Fruit fly (Drosophila melanogaster) whole organism, embryonic: Measurements from ENCODE around the gene Aatf.

ENCODE experiments used
- B-H1 ChIP-seq: fragments of 200-800 bp; sonication (Bioruptor generic); IDR thresholded peaks from 3 replicates; pipeline ENCODE4 v1.3.6; 2022; ENCODE audit warnings: missing biosample characterization, missing genetic modification characterization
- CG10147 ChIP-seq: fragments of 200-800 bp; sonication (Bioruptor generic); optimal IDR thresholded peaks from 2 replicates; lab custom pipeline; 2019; ENCODE audit warnings: missing biosample characterization, mild to moderate bottlenecking, missing genetic modification characterization, moderate library complexity
- CG12744 ChIP-seq: fragments of 200-800 bp; sonication (Bioruptor generic); optimal IDR thresholded peaks from 2 replicates; lab custom pipeline; 2016; ENCODE audit warnings: missing biosample characterization, missing genetic modification characterization
- CG14860 ChIP-seq: fragments of 200-800 bp; sonication (Bioruptor generic); IDR thresholded peaks from 3 replicates; pipeline ENCODE4 v1.3.6; 2022; ENCODE audit warnings: missing biosample characterization, missing genetic modification characterization; ENCODE audit not compliant: partially characterized antibody
- CG15514 ChIP-seq: fragments of 200-800 bp; sonication (Bioruptor generic); optimal IDR thresholded peaks from 3 replicates; lab custom pipeline; 2017; ENCODE audit warnings: missing biosample characterization, missing genetic modification characterization, mild to moderate bottlenecking, moderate library complexity, missing genetic modification reagents
- CG17328 ChIP-seq: fragments of 200-800 bp; sonication (Bioruptor generic); IDR thresholded peaks from 2 replicates; pipeline ENCODE4 v1.3.6; 2022; ENCODE audit warnings: missing biosample characterization, missing genetic modification characterization
- CG17612 ChIP-seq: fragments of 200-800 bp; sonication (Bioruptor generic); IDR thresholded peaks from 2 replicates; pipeline ENCODE4 v1.3.6; 2022; ENCODE audit warnings: missing biosample characterization, missing genetic modification characterization
- CG17802 ChIP-seq: fragments of 200-800 bp; sonication (Bioruptor generic); optimal IDR thresholded peaks from 2 replicates; lab custom pipeline; 2018; ENCODE audit warnings: missing biosample characterization, mild to moderate bottlenecking, missing genetic modification characterization, moderate library complexity
- CG34376 ChIP-seq: fragments of 200-800 bp; sonication (Bioruptor generic); optimal IDR thresholded peaks from 2 replicates; lab custom pipeline; 2018; ENCODE audit warnings: missing biosample characterization, mild to moderate bottlenecking, missing genetic modification characterization
- CG6791 ChIP-seq: fragments of 200-800 bp; sonication (Bioruptor generic); IDR thresholded peaks from 3 replicates; pipeline ENCODE4 v1.3.6; 2022; ENCODE audit warnings: missing biosample characterization, missing genetic modification characterization; ENCODE audit not compliant: partially characterized antibody
- CG7963 ChIP-seq: fragments of 200-800 bp; sonication (Bioruptor generic); IDR thresholded peaks from 3 replicates; pipeline ENCODE4 v1.3.6; 2022; ENCODE audit warnings: missing biosample characterization, missing genetic modification characterization; ENCODE audit not compliant: partially characterized antibody
- CG8290 ChIP-seq, 3 experiments: fragments of 200-800 bp; sonication (Bioruptor generic); optimal IDR thresholded peaks; 2 replicates each; lab custom pipeline; 2016 to 2019; ENCODE audit warnings: missing biosample characterization in 3 of 3, missing genetic modification characterization in 3 of 3, mild to moderate bottlenecking in 2 of 3, moderate library complexity in 1 of 3
- CTCF ChIP-seq: fragments of 200-800 bp; sonication (Bioruptor generic); optimal IDR thresholded peaks from 2 replicates; lab custom pipeline; 2017; ENCODE audit warnings: missing biosample characterization, mild to moderate bottlenecking, missing genetic modification characterization, moderate library complexity
- Ets65A ChIP-seq: fragments of 200-800 bp; sonication (Bioruptor generic); peaks from one replicate; lab custom pipeline; 2016; ENCODE audit warnings: missing biosample characterization, missing genetic modification characterization
- Fer2 ChIP-seq: fragments of 200-800 bp; sonication (Bioruptor generic); optimal IDR thresholded peaks from 2 replicates; lab custom pipeline; 2018; ENCODE audit warnings: missing biosample characterization, mild to moderate bottlenecking, missing genetic modification characterization, moderate library complexity
- GATAe ChIP-seq: fragments of 200-800 bp; sonication (Bioruptor generic); conservative IDR thresholded peaks from 2 replicates; pipeline ENCODE4 v1.3.6; 2022; ENCODE audit warnings: missing biosample characterization, missing genetic modification characterization
- Med ChIP-seq: fragments of 200-800 bp; sonication (Bioruptor generic); peaks from one replicate; lab custom pipeline; 2016; ENCODE audit warnings: missing biosample characterization, missing genetic modification characterization, mild to moderate bottlenecking, inconsistent platforms, moderate library complexity
- Myb ChIP-seq: fragments of 200-800 bp; sonication (Bioruptor generic); optimal IDR thresholded peaks from 2 replicates; lab custom pipeline; 2016; ENCODE audit warnings: missing biosample characterization, missing genetic modification characterization
- ab ChIP-seq: fragments of 200-800 bp; sonication (Bioruptor generic); optimal IDR thresholded peaks from 2 replicates; lab custom pipeline; 2016; ENCODE audit warnings: missing biosample characterization, missing genetic modification characterization
- ap ChIP-seq: fragments of 200-800 bp; sonication (Bioruptor generic); IDR thresholded peaks from 2 replicates; pipeline ENCODE4 v1.3.6; 2022; ENCODE audit warnings: missing biosample characterization, missing genetic modification characterization
- ci ChIP-seq: fragments of 200-800 bp; sonication (Bioruptor generic); IDR thresholded peaks from 3 replicates; pipeline ENCODE4 v1.3.6; 2022; ENCODE audit warnings: missing biosample characterization, missing genetic modification characterization
- ftz-f1 ChIP-seq: fragments of 200-800 bp; sonication (Bioruptor generic); optimal IDR thresholded peaks from 2 replicates; lab custom pipeline; 2016; ENCODE audit warnings: missing biosample characterization, missing genetic modification characterization
- fu2 ChIP-seq: fragments of 200-800 bp; sonication (Bioruptor generic); optimal IDR thresholded peaks from 2 replicates; lab custom pipeline; 2016; ENCODE audit warnings: missing biosample characterization, missing genetic modification characterization
- gsb-n ChIP-seq: fragments of 200-800 bp; sonication (Bioruptor generic); optimal IDR thresholded peaks from 3 replicates; lab custom pipeline; 2018; ENCODE audit warnings: missing biosample characterization, mild to moderate bottlenecking, missing genetic modification characterization
- her ChIP-seq: fragments of 200-800 bp; sonication (Bioruptor generic); optimal IDR thresholded peaks from 2 replicates; lab custom pipeline; 2016; ENCODE audit warnings: missing biosample characterization, missing genetic modification characterization
- hth ChIP-seq: fragments of >200 bp; optimal IDR thresholded peaks from 2 replicates; lab custom pipeline; 2017; ENCODE audit warnings: inconsistent platforms
- ind ChIP-seq: fragments of 200-800 bp; sonication (Bioruptor generic); optimal IDR thresholded peaks from 3 replicates; lab custom pipeline; 2016; ENCODE audit warnings: missing biosample characterization, missing genetic modification characterization
- mld ChIP-seq: fragments of 200-800 bp; sonication (Bioruptor generic); IDR thresholded peaks from 3 replicates; pipeline ENCODE4 v1.3.6; 2022; ENCODE audit warnings: missing biosample characterization, missing genetic modification characterization; ENCODE audit not compliant: partially characterized antibody
- row ChIP-seq: fragments of 200-800 bp; sonication (Bioruptor generic); IDR thresholded peaks from 3 replicates; pipeline ENCODE4 v1.3.6; 2022; ENCODE audit warnings: missing biosample characterization, missing genetic modification characterization
- sob ChIP-seq: fragments of 200-800 bp; sonication (Bioruptor generic); IDR thresholded peaks from 2 replicates; pipeline ENCODE4 v1.3.6; 2022; ENCODE audit warnings: missing biosample characterization, missing genetic modification characterization
- stc ChIP-seq: fragments of 200-800 bp; sonication (Bioruptor generic); IDR thresholded peaks from 2 replicates; pipeline ENCODE4 v1.3.6; 2022; ENCODE audit warnings: missing biosample characterization, missing genetic modification characterization
- tin ChIP-seq: fragments of 200-800 bp; sonication (Bioruptor generic); optimal IDR thresholded peaks from 3 replicates; lab custom pipeline; 2016; ENCODE audit warnings: missing biosample characterization, missing genetic modification characterization
- vnd ChIP-seq: fragments of 200-800 bp; sonication (Bioruptor generic); IDR thresholded peaks from 3 replicates; pipeline ENCODE4 v1.3.6; 2022; ENCODE audit warnings: missing biosample characterization, missing genetic modification characterization; ENCODE audit not compliant: partially characterized antibody

Gene Aatf

DNA sequence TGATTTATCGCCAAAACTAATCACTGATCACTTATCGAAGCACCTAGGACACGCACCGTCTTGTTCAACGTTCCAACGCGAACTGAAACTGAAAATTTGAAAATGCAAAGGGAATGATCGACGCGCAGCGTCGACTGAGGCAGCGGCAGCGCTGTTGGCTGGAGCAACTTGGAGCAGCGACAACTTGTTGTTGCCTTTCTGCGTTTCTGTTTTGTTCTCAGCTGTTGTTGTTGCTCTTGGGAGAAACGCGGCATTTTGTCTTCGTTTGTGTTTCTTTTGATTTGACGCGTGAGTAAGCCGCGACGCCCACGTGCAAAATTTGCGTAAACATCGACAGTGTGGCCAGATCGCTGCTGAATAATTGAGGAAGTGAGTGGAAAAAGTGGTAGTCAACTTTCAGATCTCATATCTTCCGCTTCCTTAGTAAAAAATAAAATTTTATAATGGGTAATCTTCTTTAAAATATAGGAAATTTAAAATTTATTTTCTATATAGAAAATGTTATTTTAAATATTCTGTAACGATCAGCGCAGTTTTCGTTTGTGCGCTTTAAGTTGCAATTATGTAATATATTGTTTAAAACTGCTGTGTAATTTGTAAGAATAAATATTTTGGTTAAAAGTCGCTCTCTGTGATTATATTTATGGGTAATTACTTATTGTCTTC is 8.3 kb upstream of the Aatf start, which contains the start of gene Tsp (continued):
- TF ChIP-seq CG10147 (GFP tag; lab: Kevin White, UChicago) (no peak), CG15514 (peak; percentile 4), CG12744 (GFP tag; lab: Kevin White, UChicago) (no peak)
- TF ChIP-seq, all 482 proteins: peak for 66

DNA sequence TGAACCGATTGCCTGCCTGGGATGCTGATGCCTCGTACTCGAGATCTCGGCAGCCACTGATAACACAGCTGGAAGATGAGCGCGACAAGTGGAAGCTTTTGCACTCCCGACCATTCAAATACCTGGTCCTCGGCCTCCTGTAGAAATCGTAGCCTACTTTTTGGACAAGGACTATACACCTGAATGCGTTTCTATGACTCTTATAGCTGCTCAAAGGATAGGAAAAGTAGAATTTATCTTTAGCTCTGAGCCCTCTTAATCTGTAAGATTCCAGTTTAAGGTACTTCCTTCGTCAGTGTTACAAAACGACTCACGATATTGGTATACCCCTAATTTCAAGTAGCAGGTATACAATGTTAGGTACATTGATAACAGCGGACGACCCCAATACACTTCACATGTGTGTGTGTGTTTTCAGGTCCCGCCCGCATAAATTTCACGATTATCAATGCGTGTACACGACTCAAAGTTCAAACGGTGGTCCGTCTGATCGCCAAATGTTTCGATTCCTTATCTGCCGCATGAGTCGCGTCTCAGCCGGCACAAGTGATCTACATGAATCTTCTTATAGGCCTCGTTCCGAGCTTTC is 1.1 kb upstream of the Aatf start, which contains the start of gene AkhR:
TSS of gene AkhR (minus strand) at position 5 of the 589 bp plus-strand sequence.
- TF ChIP-seq CG34376 (peak; percentile 9), vnd (GFP tag; lab: Robert Waterston, UW) (no peak), GATAe (no peak), row (GFP tag; lab: Robert Waterston, UW) (peak; percentile 47), Med (GFP tag; lab: Kevin White, UChicago) (peak; percentile 47), Ets65A (GFP tag; lab: Kevin White, UChicago) (peak; percentile 70)

DNA sequence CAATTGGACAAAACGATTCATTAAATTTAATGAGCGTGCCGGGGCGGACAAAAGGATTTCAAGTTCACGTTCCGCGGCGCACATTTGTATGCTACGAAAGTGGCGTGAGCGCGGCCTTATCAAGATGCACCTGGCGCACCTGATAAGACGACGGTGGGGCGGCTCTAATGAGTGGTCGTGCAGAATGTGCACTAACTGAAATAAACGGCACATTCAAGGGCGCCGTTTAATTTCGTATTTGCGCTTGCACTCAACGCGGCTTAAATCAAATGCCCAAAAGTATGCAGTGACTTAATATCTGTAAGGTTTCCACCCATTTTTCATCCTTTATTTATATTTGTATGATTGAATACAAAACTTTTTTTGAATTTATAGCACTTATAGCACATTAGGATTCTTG is 504 bp upstream of the Aatf start:
- peak; percentile 6 for TF ChIP-seq CTCF (GFP tag; lab: Kevin White, UChicago)
- 0 out of 3 replicates have a peak, but pooled peaks have one; percentile 16 for TF ChIP-seq CG6791 (GFP tag; lab: Robert Waterston, UW)
- no peak for TF ChIP-seq CG7963 (GFP tag; lab: Robert Waterston, UW)
- no peak for TF ChIP-seq Fer2
- no peak for TF ChIP-seq her (GFP tag; lab: Kevin White, UChicago)
- TF ChIP-seq ab, result no peak
- TF ChIP-seq sob (GFP tag; lab: Robert Waterston, UW), result no peak
- TF ChIP-seq Myb, result no peak
- peak; percentile 29 for TF ChIP-seq CG17802 (tag; lab: Kevin White, UChicago)
- no peak for TF ChIP-seq CG8290 (GFP tag; optimal IDR thresholded peaks at IDR 0.05; lab: Kevin White, UChicago)
- TF ChIP-seq CG8290 (tag; optimal IDR thresholded peaks at IDR 0.05; lab: Kevin White, UChicago), result no peak
- peak; percentile 24 for TF ChIP-seq ftz-f1
- peak; percentile 64; the same call in 1 of the 2 replicates for TF ChIP-seq CG17612 (GFP tag; lab: Robert Waterston, UW)
- TF ChIP-seq ind, result no peak
- TF ChIP-seq ap (GFP tag; lab: Robert Waterston, UW), result no peak
- TF ChIP-seq tin (GFP tag; lab: Kevin White, UChicago), result no peak
- TF ChIP-seq mld (GFP tag; lab: Robert Waterston, UW), result 0 out of 3 replicates have a peak, but pooled peaks have one; percentile 22
- peak; percentile 31; the same call in 1 of the 3 replicates for TF ChIP-seq ci (GFP tag; lab: Robert Waterston, UW)
- TF ChIP-seq, all 482 proteins: peak for 7

DNA sequence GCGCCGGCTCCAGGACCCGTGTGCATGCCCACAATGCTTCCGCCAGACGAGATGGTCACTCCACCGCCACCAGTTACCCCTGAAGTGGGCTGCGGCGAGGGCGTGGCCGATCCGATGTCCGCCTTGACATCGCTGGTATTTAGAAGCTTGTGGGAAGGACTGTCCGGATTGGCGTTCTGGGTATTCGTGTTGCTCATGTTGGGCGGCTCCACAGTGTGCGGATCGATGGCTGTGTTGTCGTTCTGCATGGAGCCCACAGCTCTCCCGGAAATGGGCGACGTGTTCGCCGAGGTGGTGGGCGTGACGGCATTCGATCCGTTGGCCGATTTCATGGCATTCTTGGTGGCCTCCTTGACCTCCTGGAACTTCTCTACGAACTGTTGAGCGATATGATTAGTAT is 4.3 kb downstream of the Aatf start:
- TF ChIP-seq stc, result no peak
- peak; percentile 92 for TF ChIP-seq Ets65A (GFP tag; lab: Kevin White, UChicago)
- no peak for TF ChIP-seq B-H1 (GFP tag; lab: Robert Waterston, UW)
- TF ChIP-seq gsb-n, result no peak
- TF ChIP-seq fu2 (GFP tag; lab: Kevin White, UChicago), result no peak
- TF ChIP-seq CG15514, result no peak
- TF ChIP-seq ci (GFP tag; lab: Robert Waterston, UW), result 0 out of 3 replicates have a peak, but pooled peaks have one; percentile 23
- no peak for TF ChIP-seq hth (lab: Kevin White, UChicago)
- TF ChIP-seq CG14860, result no peak
- TF ChIP-seq CG17328 (GFP tag; lab: Robert Waterston, UW), result 0 out of 2 replicates have a peak, but pooled peaks have one; percentile 10
